Fruit fly (Drosophila melanogaster) whole organism, prepupa: ENCODE measurements around the gene CG10469.

Experiments used
- Blimp-1 ChIP-seq: fragments of 200-800 bp; sonication (Bioruptor generic); optimal IDR thresholded peaks from 3 replicates; lab custom pipeline; 2017; ENCODE audit warnings: missing biosample characterization, missing genetic modification characterization, mild to moderate bottlenecking, moderate library complexity, missing genetic modification reagents
- CG10631 ChIP-seq: fragments of 200-800 bp; sonication (Bioruptor generic); optimal IDR thresholded peaks from 2 replicates; lab custom pipeline; 2016; ENCODE audit warnings: missing biosample characterization, missing genetic modification characterization
- CG11294 ChIP-seq: fragments of 200-800 bp; sonication (Bioruptor generic); IDR thresholded peaks from 2 replicates; pipeline ENCODE4 v1.3.6; 2022; ENCODE audit warnings: missing biosample characterization, missing genetic modification characterization
- CG11902 ChIP-seq: fragments of 200-800 bp; sonication (Bioruptor generic); optimal IDR thresholded peaks from 3 replicates; lab custom pipeline; 2016; ENCODE audit warnings: missing biosample characterization, missing genetic modification characterization
- CG15336 ChIP-seq: fragments of 200-800 bp; sonication (Bioruptor generic); IDR thresholded peaks from 2 replicates; pipeline ENCODE4 v1.3.6; 2022; ENCODE audit warnings: missing biosample characterization, missing genetic modification characterization
- CG1621 ChIP-seq: fragments of 200-800 bp; sonication (Bioruptor generic); optimal IDR thresholded peaks from 3 replicates; lab custom pipeline; 2018; ENCODE audit warnings: missing biosample characterization, mild to moderate bottlenecking, missing genetic modification characterization
- CG16779 ChIP-seq: fragments of 200-800 bp; sonication (Bioruptor generic); optimal IDR thresholded peaks from 3 replicates; lab custom pipeline; 2017; ENCODE audit warnings: missing biosample characterization, mild to moderate bottlenecking, missing genetic modification characterization
- CG31627 ChIP-seq: fragments of 200-800 bp; sonication (Bioruptor generic); optimal IDR thresholded peaks from 3 replicates; lab custom pipeline; 2016; ENCODE audit warnings: missing biosample characterization, missing genetic modification characterization
- CG34406 ChIP-seq: fragments of 200-800 bp; sonication (Bioruptor generic); optimal IDR thresholded peaks from 3 replicates; lab custom pipeline; 2016; ENCODE audit warnings: missing biosample characterization, missing genetic modification characterization
- CG4318 ChIP-seq: fragments of 200-800 bp; sonication (Bioruptor generic); optimal IDR thresholded peaks from 3 replicates; lab custom pipeline; 2017; ENCODE audit warnings: missing biosample characterization, mild to moderate bottlenecking, missing genetic modification characterization
- CG6163 ChIP-seq: fragments of 200-800 bp; sonication (Bioruptor generic); IDR thresholded peaks from 3 replicates; pipeline ENCODE4 v1.3.6; 2022; ENCODE audit warnings: missing biosample characterization, missing genetic modification characterization
- CG6276 ChIP-seq: fragments of 200-800 bp; sonication (Bioruptor generic); optimal IDR thresholded peaks from 2 replicates; lab custom pipeline; 2017; ENCODE audit warnings: missing biosample characterization, mild to moderate bottlenecking, missing genetic modification characterization
- CG6854 ChIP-seq: fragments of 200-800 bp; sonication (Bioruptor generic); optimal IDR thresholded peaks from 2 replicates; lab custom pipeline; 2017; ENCODE audit warnings: missing biosample characterization, mild to moderate bottlenecking, missing genetic modification characterization
- CG7368 ChIP-seq: fragments of 200-800 bp; sonication (Bioruptor generic); optimal IDR thresholded peaks from 3 replicates; lab custom pipeline; 2016; ENCODE audit warnings: missing biosample characterization, missing genetic modification characterization
- CG8119 ChIP-seq: fragments of 200-800 bp; sonication (Bioruptor generic); IDR thresholded peaks from 3 replicates; pipeline ENCODE4 v1.3.6; 2022; ENCODE audit warnings: missing biosample characterization, missing genetic modification characterization
- CG8319 ChIP-seq: fragments of 200-800 bp; sonication (Bioruptor generic); optimal IDR thresholded peaks from 3 replicates; lab custom pipeline; 2016; ENCODE audit warnings: missing biosample characterization, missing genetic modification characterization
- CG8632 ChIP-seq: fragments of 200-800 bp; sonication (Bioruptor generic); optimal IDR thresholded peaks from 3 replicates; lab custom pipeline; 2016; ENCODE audit warnings: missing biosample characterization, missing genetic modification characterization
- CG9139 ChIP-seq: fragments of 200-800 bp; sonication (Bioruptor generic); optimal IDR thresholded peaks from 3 replicates; lab custom pipeline; 2017; ENCODE audit warnings: missing biosample characterization, mild to moderate bottlenecking, missing genetic modification characterization
- Eip78C ChIP-seq: fragments of 200-800 bp; sonication (Bioruptor generic); peaks from one replicate; lab custom pipeline; 2016; ENCODE audit warnings: missing biosample characterization, missing genetic modification characterization
- Eip93F ChIP-seq: fragments of 200-800 bp; sonication (Bioruptor generic); optimal IDR thresholded peaks from 2 replicates; lab custom pipeline; 2016; ENCODE audit warnings: missing biosample characterization, mild to moderate bottlenecking, missing genetic modification characterization
- Ets21C ChIP-seq: fragments of 200-800 bp; sonication (Bioruptor generic); optimal IDR thresholded peaks from 3 replicates; lab custom pipeline; 2016; ENCODE audit warnings: missing biosample characterization, missing genetic modification characterization
- Ets96B ChIP-seq: fragments of 200-800 bp; optimal IDR thresholded peaks from 2 replicates; lab custom pipeline; 2019; ENCODE audit warnings: missing biosample characterization, mild to moderate bottlenecking, missing genetic modification characterization, moderate library complexity
- Gug ChIP-seq: fragments of 200-800 bp; sonication (Bioruptor generic); IDR thresholded peaks from 2 replicates; pipeline ENCODE4 v1.3.6; 2022; ENCODE audit warnings: missing biosample characterization, missing genetic modification characterization
- Hr4 ChIP-seq: fragments of 200-800 bp; sonication (Bioruptor generic); optimal IDR thresholded peaks from 3 replicates; lab custom pipeline; 2016; ENCODE audit warnings: missing biosample characterization, missing genetic modification characterization
- OdsH ChIP-seq: fragments of 200-800 bp; sonication (Bioruptor generic); optimal IDR thresholded peaks from 3 replicates; lab custom pipeline; 2016; ENCODE audit warnings: missing biosample characterization, missing genetic modification characterization
- Sox102F ChIP-seq: fragments of 200-800 bp; sonication (Bioruptor generic); optimal IDR thresholded peaks from 2 replicates; lab custom pipeline; 2016; ENCODE audit warnings: missing biosample characterization, mild to moderate bottlenecking, missing genetic modification characterization
- Sox14 ChIP-seq: fragments of 200-800 bp; sonication (Bioruptor generic); optimal IDR thresholded peaks from 3 replicates; lab custom pipeline; 2016; ENCODE audit warnings: missing biosample characterization, missing genetic modification characterization
- acj6 ChIP-seq: fragments of 200-800 bp; sonication (Bioruptor generic); optimal IDR thresholded peaks from 3 replicates; lab custom pipeline; 2016; ENCODE audit warnings: missing biosample characterization, missing genetic modification characterization
- dac ChIP-seq: fragments of 200-800 bp; sonication (Bioruptor generic); optimal IDR thresholded peaks from 2 replicates; lab custom pipeline; 2017; ENCODE audit warnings: missing biosample characterization, mild to moderate bottlenecking, missing genetic modification characterization
- esn ChIP-seq: fragments of 200-800 bp; sonication (Bioruptor generic); optimal IDR thresholded peaks from 2 replicates; lab custom pipeline; 2016; ENCODE audit warnings: missing biosample characterization, mild to moderate bottlenecking, missing genetic modification characterization, moderate library complexity
- lz ChIP-seq: fragments of 200-800 bp; sonication (Bioruptor generic); optimal IDR thresholded peaks from 3 replicates; lab custom pipeline; 2016; ENCODE audit warnings: missing biosample characterization, missing genetic modification characterization
- net ChIP-seq: fragments of 200-800 bp; sonication (Bioruptor generic); optimal IDR thresholded peaks from 3 replicates; lab custom pipeline; 2016; ENCODE audit warnings: missing biosample characterization, missing genetic modification characterization
- pdm3 ChIP-seq: fragments of 200-800 bp; sonication (Bioruptor generic); optimal IDR thresholded peaks from 3 replicates; lab custom pipeline; 2016; ENCODE audit warnings: missing biosample characterization, missing genetic modification characterization
- spab ChIP-seq: fragments of 200-800 bp; sonication (Bioruptor generic); optimal IDR thresholded peaks from 2 replicates; lab custom pipeline; 2017; ENCODE audit warnings: missing biosample characterization, mild to moderate bottlenecking, missing genetic modification characterization, missing genetic modification reagents
- topi ChIP-seq: fragments of 200-800 bp; sonication (Bioruptor generic); optimal IDR thresholded peaks from 3 replicates; lab custom pipeline; 2016; ENCODE audit warnings: missing biosample characterization, missing genetic modification characterization
- vri ChIP-seq: fragments of 200-800 bp; sonication (Bioruptor generic); optimal IDR thresholded peaks from 3 replicates; lab custom pipeline; 2016; ENCODE audit warnings: missing biosample characterization, mild to moderate bottlenecking, missing genetic modification characterization

CG10469 gene

DNA sequence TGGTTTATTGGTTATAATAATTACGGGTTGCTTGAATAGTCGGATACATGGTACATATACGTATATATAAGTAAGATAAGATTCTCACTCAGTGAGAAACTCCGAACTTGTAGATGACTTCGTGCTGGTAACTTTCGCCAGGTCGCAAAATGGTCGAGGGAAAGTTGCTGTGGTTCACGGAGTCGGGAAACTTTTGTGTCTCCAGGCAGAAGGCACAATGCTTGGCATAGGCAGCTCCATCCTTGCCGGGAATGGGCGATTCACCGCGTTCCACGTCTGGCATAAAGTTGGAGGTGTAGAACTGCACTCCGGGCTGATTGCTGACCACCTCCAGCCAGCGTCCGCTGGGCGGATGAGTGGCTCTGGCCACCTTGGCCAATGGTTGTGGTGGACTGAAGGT lies at the start of gene CG10469:
TSS of gene CG10469 (minus strand) at position 101 of the 400 bp plus-strand sequence.
- TF ChIP-seq CG16779 (tag; lab: Kevin White, UChicago) (no peak), spab (GFP tag; lab: Kevin White, UChicago) (no peak), CG4318 (GFP tag; lab: Kevin White, UChicago) (no peak), esn (no peak), CG11294 (GFP tag; lab: Robert Waterston, UW) (no peak), net (GFP tag; lab: Kevin White, UChicago) (no peak), CG7368 (GFP tag; lab: Kevin White, UChicago) (no peak), CG34406 (GFP tag; lab: Kevin White, UChicago) (no peak), Gug (GFP tag; lab: Robert Waterston, UW) (no peak), CG31627 (no peak), CG6163 (GFP tag; lab: Robert Waterston, UW) (no peak), Hr4 (no peak)

dm6 chr3L:6142313-6142712 lies 49.2 kb upstream of the CG10469 start, which contains the start of gene Cpr65Aw:
Gene Cpr65Aw (minus strand): TSS chr3L:6142413.
- no peak for TF ChIP-seq OdsH (GFP tag; lab: Kevin White, UChicago)
- TF ChIP-seq CG15336 (GFP tag; lab: Robert Waterston, UW): no peak
- no peak for TF ChIP-seq Eip93F (GFP tag; lab: Kevin White, UChicago)
- TF ChIP-seq dac: no peak
- no peak for TF ChIP-seq CG6276 (GFP tag; lab: Kevin White, UChicago)
- TF ChIP-seq CG1621: no peak
- TF ChIP-seq CG31627: no peak
- no peak for TF ChIP-seq acj6
- TF ChIP-seq CG34406 (GFP tag; lab: Kevin White, UChicago): no peak
- no peak for TF ChIP-seq spab (GFP tag; lab: Kevin White, UChicago)

dm6 chr3L:6141538-6141937 lies 48.4 kb upstream of the CG10469 start:
- no peak for TF ChIP-seq CG16779 (tag; lab: Kevin White, UChicago)
- TF ChIP-seq CG11902: no peak
- no peak for TF ChIP-seq CG6163 (GFP tag; lab: Robert Waterston, UW)
- no peak for TF ChIP-seq lz (GFP tag; lab: Kevin White, UChicago)
- TF ChIP-seq OdsH (GFP tag; lab: Kevin White, UChicago): no peak
- no peak for TF ChIP-seq Sox102F (GFP tag; lab: Kevin White, UChicago)
- peak; percentile 92 for TF ChIP-seq Blimp-1
- no peak for TF ChIP-seq CG9139 (GFP tag; lab: Kevin White, UChicago)
- TF ChIP-seq Ets21C (GFP tag; lab: Kevin White, UChicago): no peak
- peak; percentile 90 for TF ChIP-seq vri (GFP tag; lab: Kevin White, UChicago)
- TF ChIP-seq topi (GFP tag; lab: Kevin White, UChicago): no peak
- TF ChIP-seq Ets96B (tag; lab: Kevin White, UChicago): no peak
- no peak for TF ChIP-seq pdm3 (GFP tag; lab: Kevin White, UChicago)
- TF ChIP-seq Sox14: no peak
- TF ChIP-seq spab (GFP tag; lab: Kevin White, UChicago): no peak

- peak; percentile 29 for TF ChIP-seq CG34406 (GFP tag; lab: Kevin White, UChicago)
- peak; percentile 76 for TF ChIP-seq Eip78C
- TF ChIP-seq CG6854 (GFP tag; lab: Kevin White, UChicago): no peak
- peak; percentile 21 for TF ChIP-seq CG8632 (GFP tag; lab: Kevin White, UChicago)
- peak; percentile 9 for TF ChIP-seq CG10631 (GFP tag; lab: Kevin White, UChicago)
- no peak for TF ChIP-seq CG8119 (GFP tag; lab: Robert Waterston, UW)
- TF ChIP-seq acj6: peak; percentile 3
- peak; percentile 5 for TF ChIP-seq CG8319 (GFP tag; lab: Kevin White, UChicago)
Measured at dm6 chr3L:6140771-6141472, 47.8 kb upstream of the CG10469 start.
